Worm (Caenorhabditis elegans): ENCODE measurements around the gene T28D9.1.

T28D9.1 gene

DNA sequence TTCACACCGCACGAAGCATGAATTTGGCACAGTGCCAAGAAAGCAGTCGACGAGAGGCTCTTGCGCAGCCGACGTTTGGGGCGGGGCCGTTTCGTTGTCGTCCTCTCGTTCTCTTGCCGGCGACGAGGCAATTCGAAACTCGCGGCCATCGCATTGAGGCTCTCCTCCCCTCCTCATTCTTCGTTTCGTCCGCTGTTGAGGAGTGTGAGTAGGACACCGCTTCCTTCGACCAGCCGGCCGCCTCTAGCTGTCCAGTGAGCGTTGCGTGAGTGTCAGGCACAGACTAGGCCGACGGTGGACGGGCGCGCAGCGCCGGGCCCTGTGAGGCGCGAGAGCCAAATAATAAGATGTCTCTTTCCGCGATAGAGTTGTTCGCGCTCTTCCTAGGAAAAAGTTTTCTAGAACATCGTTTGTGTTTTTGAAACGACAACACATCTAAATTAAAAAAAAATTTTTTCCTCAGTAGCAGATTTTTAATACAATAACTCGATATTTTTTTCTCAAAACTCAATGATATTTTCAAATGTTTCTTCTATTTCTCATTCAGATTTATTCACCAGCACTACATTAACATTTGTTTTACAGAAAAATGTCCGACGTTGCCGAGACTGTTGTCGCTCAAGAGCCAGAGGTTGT lies at the start of gene T28D9.1, which contains the start of gene T28D9.11:
TSS of gene T28D9.1 (plus strand) at position 586 of the 636 bp plus-strand sequence.
TSS of gene T28D9.11 (minus strand) at position 177 of the 636 bp plus-strand sequence.
- TF ChIP-seq nhr-76 (tag; optimal IDR thresholded peaks at IDR 0.05): no peak
- peak; percentile 47 for TF ChIP-seq lsy-12 (tag; optimal IDR thresholded peaks at IDR 0.05)
- TF ChIP-seq elt-2 (tag; optimal IDR thresholded peaks at IDR 0.05): no peak
- TF ChIP-seq unc-39 (tag; optimal IDR thresholded peaks at IDR 0.05): no peak
- TF ChIP-seq fkh-2 (tag; optimal IDR thresholded peaks at IDR 0.05): no peak
- TF ChIP-seq ceh-9 (tag; optimal IDR thresholded peaks at IDR 0.05): no peak
- no peak for TF ChIP-seq ceh-82 (tag; optimal IDR thresholded peaks at IDR 0.05)
- no peak for TF ChIP-seq nhr-237 (tag; optimal IDR thresholded peaks at IDR 0.05)
- TF ChIP-seq nhr-11 (tag; optimal IDR thresholded peaks at IDR 0.05): no peak
- TF ChIP-seq egl-27 (tag; optimal IDR thresholded peaks at IDR 0.05): no peak
- TF ChIP-seq aly-2 (tag; optimal IDR thresholded peaks at IDR 0.05): no peak
- no peak for TF ChIP-seq unc-62 (GFP tag; optimal IDR thresholded peaks at IDR 0.05)
- TF ChIP-seq snpc-4 (tag; optimal IDR thresholded peaks at IDR 0.05): peak; percentile 97
- no peak for TF ChIP-seq daf-12 (tag; optimal IDR thresholded peaks at IDR 0.05)
- no peak for TF ChIP-seq fos-1 (tag; optimal IDR thresholded peaks at IDR 0.05)
- no peak for TF ChIP-seq nhr-67 (tag; optimal IDR thresholded peaks at IDR 0.05)
- TF ChIP-seq hmg-11 (tag; optimal IDR thresholded peaks at IDR 0.05): peak; percentile 76
- TF ChIP-seq sea-2 (GFP tag; optimal IDR thresholded peaks at IDR 0.05): peak; percentile 15
- no peak for TF ChIP-seq nhr-12 (tag; optimal IDR thresholded peaks at IDR 0.05)
- TF ChIP-seq pqm-1 (tag; optimal IDR thresholded peaks at IDR 0.05): no peak
- TF ChIP-seq ama-1 (optimal IDR thresholded peaks at IDR 0.05): peak; percentile 89
- TF ChIP-seq ceh-28 (tag; optimal IDR thresholded peaks at IDR 0.05): no peak
- TF ChIP-seq elt-1 (tag; optimal IDR thresholded peaks at IDR 0.05): no peak
- no peak for TF ChIP-seq nhr-25 (tag; optimal IDR thresholded peaks at IDR 0.05)
- TF ChIP-seq skn-1 (tag; optimal IDR thresholded peaks at IDR 0.05): no peak
- TF ChIP-seq nhr-77 (tag; optimal IDR thresholded peaks at IDR 0.05): no peak
- TF ChIP-seq nhr-23 (tag; optimal IDR thresholded peaks at IDR 0.05): no peak
- TF ChIP-seq lin-15B (tag; optimal IDR thresholded peaks at IDR 0.05): peak; percentile 80
- TF ChIP-seq ceh-16 (tag; optimal IDR thresholded peaks at IDR 0.05): no peak
- no peak for TF ChIP-seq jun-1 (tag; optimal IDR thresholded peaks at IDR 0.05)
- no peak for TF ChIP-seq mdl-1 (tag; optimal IDR thresholded peaks at IDR 0.05)
- TF ChIP-seq mml-1 (tag; optimal IDR thresholded peaks at IDR 0.05): no peak
- TF ChIP-seq nfya-1 (tag; optimal IDR thresholded peaks at IDR 0.05; ENCODE audit: insufficient read depth): peak; percentile 86
- TF ChIP-seq eor-1 (tag; optimal IDR thresholded peaks at IDR 0.05): no peak
- no peak for TF ChIP-seq nhr-28 (tag; optimal IDR thresholded peaks at IDR 0.05)
- no peak for TF ChIP-seq nhr-43 (tag; optimal IDR thresholded peaks at IDR 0.05; ENCODE audit: poor library complexity, severe bottlenecking)
- TF ChIP-seq tbx-2 (tag; optimal IDR thresholded peaks at IDR 0.05): no peak
- TF ChIP-seq elt-3 (tag; optimal IDR thresholded peaks at IDR 0.05): no peak
- no peak for TF ChIP-seq zag-1 (tag; optimal IDR thresholded peaks at IDR 0.05)
- TF ChIP-seq ztf-11 (tag; optimal IDR thresholded peaks at IDR 0.05): no peak
- peak; percentile 75 for TF ChIP-seq lin-39 (tag; optimal IDR thresholded peaks at IDR 0.05)
- TF ChIP-seq ZK546.5 (tag; optimal IDR thresholded peaks at IDR 0.05): no peak
- no peak for TF ChIP-seq R02D3.7 (tag; optimal IDR thresholded peaks at IDR 0.05)
- peak; percentile 17 for TF ChIP-seq ztf-4 (tag; optimal IDR thresholded peaks at IDR 0.05)
- peak; percentile 19 for TF ChIP-seq pha-4 (tag; optimal IDR thresholded peaks at IDR 0.05)
- no peak for TF ChIP-seq egl-5 (tag; optimal IDR thresholded peaks at IDR 0.05)
- TF ChIP-seq fkh-10 (GFP tag; optimal IDR thresholded peaks at IDR 0.05): peak; percentile 54

Measured in whole organism, L3 larva.